Worm (Caenorhabditis elegans): ENCODE measurements around the gene syp-1.
A peak's percentile ranks its signal among the peaks of the same experiment; 100 is the strongest.

The syp-1 gene

DNA sequence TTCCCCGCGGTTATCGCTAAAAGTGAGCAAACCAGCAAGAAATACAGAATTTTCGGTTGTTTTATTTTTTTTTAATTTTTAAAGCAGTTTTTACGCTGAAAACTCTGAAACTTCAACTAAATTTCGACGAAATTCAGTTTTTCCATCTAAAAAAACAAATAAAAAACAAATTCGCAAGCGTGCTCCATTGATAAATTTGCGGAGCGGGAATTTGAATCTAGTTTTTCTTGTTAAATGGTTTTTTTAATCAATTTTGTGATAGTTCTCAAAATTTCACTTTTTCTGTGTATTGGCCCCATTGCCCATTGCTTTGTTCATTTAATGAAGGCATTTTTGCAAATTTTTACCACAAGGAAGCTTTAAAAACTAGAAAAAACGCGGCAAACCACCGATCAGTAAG, 47.3 kb upstream of the syp-1 start:
- TF ChIP-seq nhr-237 (tag; optimal IDR thresholded peaks at IDR 0.05) (no peak), ztf-11 (tag; optimal IDR thresholded peaks at IDR 0.05) (no peak), nhr-25 (tag; optimal IDR thresholded peaks at IDR 0.05) (no peak), sea-2 (GFP tag; optimal IDR thresholded peaks at IDR 0.05) (no peak), daf-12 (tag; optimal IDR thresholded peaks at IDR 0.05) (no peak), tbx-2 (tag; optimal IDR thresholded peaks at IDR 0.05) (no peak), nfya-1 (tag; optimal IDR thresholded peaks at IDR 0.05; ENCODE audit: insufficient read depth) (no peak)

DNA sequence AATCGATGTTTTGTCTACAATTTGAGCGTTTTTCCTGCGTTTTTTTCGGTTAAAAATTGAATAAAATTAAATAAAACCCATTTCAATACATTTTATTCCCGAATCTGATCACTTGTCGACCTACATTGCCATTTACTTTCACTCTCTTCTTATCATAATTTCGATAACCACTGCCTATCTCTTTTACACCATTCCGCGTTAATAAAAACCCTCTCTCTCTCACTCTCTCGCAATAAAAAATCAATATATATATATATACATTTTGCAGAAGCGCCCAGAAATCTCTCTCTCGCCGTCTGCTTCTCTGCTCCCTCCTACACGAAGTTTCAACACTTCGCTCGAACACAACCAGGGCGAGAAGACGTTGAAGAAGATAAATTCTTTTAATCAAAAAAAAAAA, 46.8 kb upstream of the syp-1 start, which contains the start of gene pptr-1:
TSS of gene pptr-1 (plus strand) at position 269 of the 400 bp plus-strand sequence.
- TF ChIP-seq pqm-1 (tag; optimal IDR thresholded peaks at IDR 0.05) (peak; percentile 50), elt-2 (tag; optimal IDR thresholded peaks at IDR 0.05) (peak; percentile 71), elt-3 (tag; optimal IDR thresholded peaks at IDR 0.05) (peak in 1 of 3 experiments; percentile 39), ama-1 (optimal IDR thresholded peaks at IDR 0.05) (no peak), nhr-23 (tag; optimal IDR thresholded peaks at IDR 0.05) (peak; percentile 58), pha-4 (tag; optimal IDR thresholded peaks at IDR 0.05) (peak; percentile 33), lin-15B (tag; optimal IDR thresholded peaks at IDR 0.05) (no peak), nfya-1 (tag; optimal IDR thresholded peaks at IDR 0.05; ENCODE audit: insufficient read depth) (peak; percentile 47), elt-1 (tag; optimal IDR thresholded peaks at IDR 0.05) (no peak), nhr-43 (tag; optimal IDR thresholded peaks at IDR 0.05; ENCODE audit: poor library complexity, severe bottlenecking) (no peak), ceh-28 (tag; optimal IDR thresholded peaks at IDR 0.05) (peak; percentile 72), lsy-12 (tag; optimal IDR thresholded peaks at IDR 0.05) (no peak), ztf-4 (tag; optimal IDR thresholded peaks at IDR 0.05) (no peak)

DNA sequence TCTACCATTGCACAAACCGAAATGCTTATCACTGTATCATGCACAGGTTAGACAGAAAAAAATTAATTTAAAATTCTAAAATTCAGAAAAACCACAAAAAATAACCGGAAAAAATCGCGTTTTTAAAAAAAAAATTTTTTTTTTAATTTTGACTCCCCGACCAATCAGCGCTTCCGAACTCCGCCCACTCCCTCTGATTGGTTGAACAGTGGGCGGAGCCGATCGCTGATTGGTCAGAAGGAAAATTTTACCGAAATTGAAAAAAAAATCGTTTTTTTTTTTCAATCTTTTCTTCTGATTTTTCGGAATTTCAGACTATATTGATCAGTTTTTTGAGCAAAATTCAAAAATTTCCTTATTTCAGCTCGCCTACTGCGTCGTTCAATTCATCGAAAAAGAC, 42.7 kb upstream of the syp-1 start:
- TF ChIP-seq nfya-1 (tag; optimal IDR thresholded peaks at IDR 0.05; ENCODE audit: insufficient read depth) = peak; percentile 100
- no peak for TF ChIP-seq daf-12 (tag; optimal IDR thresholded peaks at IDR 0.05)

DNA sequence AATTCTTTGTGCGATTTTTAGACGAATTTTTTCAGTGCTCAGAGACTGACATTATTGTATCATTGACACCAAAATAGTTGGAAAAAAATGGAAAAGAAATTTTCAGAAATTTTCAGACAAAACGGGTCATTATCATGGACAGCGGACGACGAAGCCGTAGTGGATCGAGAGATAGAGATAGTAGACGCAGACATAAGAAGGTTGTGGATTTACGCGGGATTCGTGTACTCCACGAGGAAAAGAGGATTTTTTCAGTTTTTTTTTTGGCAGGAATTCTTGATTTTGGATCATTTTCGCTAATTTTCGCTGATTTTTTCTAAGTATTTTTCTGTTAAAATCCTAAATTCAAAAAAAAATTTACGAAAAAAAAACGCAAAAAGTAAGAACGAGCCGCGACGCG, 36.5 kb upstream of the syp-1 start, which contains the start of gene W08G11.3:
TSS of gene W08G11.3 (plus strand) at position 107 of the 400 bp plus-strand sequence.
- TF ChIP-seq hmg-11 (tag; optimal IDR thresholded peaks at IDR 0.05) (peak; percentile 1), nhr-25 (tag; optimal IDR thresholded peaks at IDR 0.05) (no peak), aly-2 (tag; optimal IDR thresholded peaks at IDR 0.05) (peak; percentile 46), pha-4 (tag; optimal IDR thresholded peaks at IDR 0.05) (no peak), ama-1 (optimal IDR thresholded peaks at IDR 0.05) (no peak), R02D3.7 (tag; optimal IDR thresholded peaks at IDR 0.05) (peak; percentile 37)

DNA sequence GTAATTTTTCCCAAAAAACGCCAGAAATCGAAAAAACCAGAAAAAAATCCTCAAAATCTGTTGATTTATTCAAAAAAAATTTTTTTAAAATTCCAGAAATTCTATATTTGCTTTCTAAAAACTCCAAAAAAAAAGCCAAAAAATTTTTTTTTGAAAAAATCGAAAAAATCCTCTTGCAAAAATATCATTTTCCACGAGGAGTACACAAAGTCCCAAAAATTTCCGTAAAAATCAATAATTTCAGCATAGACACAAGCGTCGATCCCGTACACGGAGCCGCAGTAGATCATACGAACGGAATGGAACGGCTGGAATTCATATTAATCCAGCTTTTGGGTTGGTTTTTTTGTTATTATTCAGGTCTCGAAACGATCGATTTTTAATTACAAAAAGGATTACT, 35.9 kb upstream of the syp-1 start:
- TF ChIP-seq ceh-9 (tag; optimal IDR thresholded peaks at IDR 0.05) (no peak), ztf-4 (tag; optimal IDR thresholded peaks at IDR 0.05) (no peak), aly-2 (tag; optimal IDR thresholded peaks at IDR 0.05) (no peak), elt-1 (tag; optimal IDR thresholded peaks at IDR 0.05) (no peak), sea-2 (GFP tag; optimal IDR thresholded peaks at IDR 0.05) (no peak), pha-4 (tag; optimal IDR thresholded peaks at IDR 0.05) (no peak), nhr-23 (tag; optimal IDR thresholded peaks at IDR 0.05) (no peak), ZK546.5 (tag; optimal IDR thresholded peaks at IDR 0.05) (no peak), egl-5 (tag; optimal IDR thresholded peaks at IDR 0.05) (no peak), nhr-25 (tag; optimal IDR thresholded peaks at IDR 0.05) (no peak), jun-1 (tag; optimal IDR thresholded peaks at IDR 0.05) (no peak), elt-2 (tag; optimal IDR thresholded peaks at IDR 0.05) (no peak), nfya-1 (tag; optimal IDR thresholded peaks at IDR 0.05; ENCODE audit: insufficient read depth) (no peak), fkh-10 (GFP tag; optimal IDR thresholded peaks at IDR 0.05) (no peak)

DNA sequence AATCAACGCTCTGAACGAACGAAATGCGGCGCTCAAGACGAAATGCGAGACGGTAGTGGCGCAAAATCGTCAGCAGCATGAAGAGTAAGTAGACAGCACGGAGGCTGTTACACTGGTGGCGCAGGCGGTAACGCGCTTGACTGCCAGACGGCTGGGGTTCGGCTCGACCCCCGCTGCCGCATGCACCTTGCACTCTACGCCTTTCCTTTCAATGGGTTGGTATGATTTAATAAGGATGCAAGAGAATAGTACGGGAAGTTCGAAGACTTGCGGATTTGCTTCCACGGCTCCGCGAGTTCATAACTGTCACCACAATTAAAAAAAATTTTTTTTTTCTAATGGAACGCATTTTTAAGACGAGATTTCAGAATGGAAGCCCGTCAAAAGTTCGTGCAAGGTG, 34.0 kb upstream of the syp-1 start:
- TF ChIP-seq pqm-1 (tag; optimal IDR thresholded peaks at IDR 0.05) = peak; percentile 25
- TF ChIP-seq nfya-1 (tag; optimal IDR thresholded peaks at IDR 0.05; ENCODE audit: insufficient read depth) = peak; percentile 64
- TF ChIP-seq mdl-1 (tag; optimal IDR thresholded peaks at IDR 0.05) = no peak
- no peak for TF ChIP-seq nhr-12 (tag; optimal IDR thresholded peaks at IDR 0.05)
- TF ChIP-seq elt-3 (tag; optimal IDR thresholded peaks at IDR 0.05) = peak in 1 of 3 experiments; percentile 8
- TF ChIP-seq ceh-16 (tag; optimal IDR thresholded peaks at IDR 0.05) = no peak
- TF ChIP-seq ceh-28 (tag; optimal IDR thresholded peaks at IDR 0.05) = no peak
- TF ChIP-seq nhr-67 (tag; optimal IDR thresholded peaks at IDR 0.05) = no peak
- TF ChIP-seq R02D3.7 (tag; optimal IDR thresholded peaks at IDR 0.05) = no peak
- TF ChIP-seq zag-1 (tag; optimal IDR thresholded peaks at IDR 0.05) = no peak
- no peak for TF ChIP-seq daf-12 (tag; optimal IDR thresholded peaks at IDR 0.05)
- TF ChIP-seq ZK546.5 (tag; optimal IDR thresholded peaks at IDR 0.05) = no peak
- TF ChIP-seq elt-1 (tag; optimal IDR thresholded peaks at IDR 0.05) = no peak
- no peak for TF ChIP-seq ztf-11 (tag; optimal IDR thresholded peaks at IDR 0.05)
- no peak for TF ChIP-seq nhr-77 (tag; optimal IDR thresholded peaks at IDR 0.05)
- no peak for TF ChIP-seq nhr-28 (tag; optimal IDR thresholded peaks at IDR 0.05)
- no peak for TF ChIP-seq unc-39 (tag; optimal IDR thresholded peaks at IDR 0.05)
- TF ChIP-seq aly-2 (tag; optimal IDR thresholded peaks at IDR 0.05) = no peak
- TF ChIP-seq mml-1 (tag; optimal IDR thresholded peaks at IDR 0.05) = no peak
- TF ChIP-seq ztf-4 (tag; optimal IDR thresholded peaks at IDR 0.05) = peak; percentile 21
- peak; percentile 65 for TF ChIP-seq skn-1 (tag; optimal IDR thresholded peaks at IDR 0.05)
- no peak for TF ChIP-seq fos-1 (tag; optimal IDR thresholded peaks at IDR 0.05)
- TF ChIP-seq lin-15B (tag; optimal IDR thresholded peaks at IDR 0.05) = peak; percentile 48
- TF ChIP-seq jun-1 (tag; optimal IDR thresholded peaks at IDR 0.05) = peak; percentile 66
- TF ChIP-seq nhr-43 (tag; optimal IDR thresholded peaks at IDR 0.05; ENCODE audit: poor library complexity, severe bottlenecking) = peak; percentile 73
- no peak for TF ChIP-seq egl-27 (tag; optimal IDR thresholded peaks at IDR 0.05)
- TF ChIP-seq ama-1 (optimal IDR thresholded peaks at IDR 0.05) = no peak
- TF ChIP-seq snpc-4 (tag; optimal IDR thresholded peaks at IDR 0.05) = peak; percentile 16
- TF ChIP-seq elt-2 (tag; optimal IDR thresholded peaks at IDR 0.05) = peak; percentile 71
